Worm (Caenorhabditis elegans): Measurements from ENCODE around the gene dmsr-4.

DNA sequence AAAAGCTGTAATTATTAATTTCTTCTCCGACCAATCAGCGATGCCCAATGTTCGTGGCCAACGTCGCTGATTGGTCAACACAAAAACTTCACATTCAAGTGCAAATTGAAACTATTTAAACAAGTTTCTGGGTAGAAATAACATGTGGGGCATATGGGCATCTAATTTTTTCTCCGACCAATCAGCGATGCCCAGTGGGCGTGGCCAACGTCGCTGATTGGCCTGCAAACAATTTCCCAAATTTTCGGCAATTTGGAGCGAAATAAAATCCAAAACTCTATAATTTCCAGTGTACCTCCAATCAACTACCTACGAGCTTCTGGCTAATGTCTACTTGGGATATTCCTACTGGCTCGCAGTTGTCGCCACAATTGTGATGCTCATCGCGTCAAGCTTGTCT is 15.6 kb downstream of the dmsr-4 start:
- TF ChIP-seq med-1 (GFP tag; optimal IDR thresholded peaks at IDR 0.05; ENCODE audit: insufficient read depth) = no peak
- no peak for TF ChIP-seq cog-1 (tag; optimal IDR thresholded peaks at IDR 0.05)
- no peak for TF ChIP-seq flt-1 (GFP tag; IDR thresholded peaks at IDR 0.05)
- TF ChIP-seq ztf-23 (GFP tag; IDR thresholded peaks at IDR 0.05) = no peak
- TF ChIP-seq ref-1 (GFP tag; conservative IDR thresholded peaks at IDR 0.05) = no peak
- no peak for TF ChIP-seq ztf-29 (GFP tag; IDR thresholded peaks at IDR 0.05)
